Fruit fly (Drosophila melanogaster) whole organism: ENCODE measurements around the gene CG7778.

ENCODE experiments used
- CG8478 ChIP-seq: fragments of >200 bp; optimal IDR thresholded peaks from 2 replicates; lab custom pipeline; 2018; ENCODE audit warnings: inconsistent platforms
- Dll ChIP-seq: fragments of >200 bp; optimal IDR thresholded peaks from 2 replicates; lab custom pipeline; 2017
- EcR ChIP-seq, 2 experiments: fragments of >200 bp; optimal IDR thresholded peaks; 2 replicates each; lab custom pipeline; 2017; ENCODE audit warnings: missing biosample characterization in 2 of 2, missing genetic modification characterization in 2 of 2, missing genetic modification reagents in 2 of 2
- pan ChIP-seq: fragments of >200 bp; optimal IDR thresholded peaks from 2 replicates; lab custom pipeline; 2017
- psq ChIP-seq: fragments of >200 bp; optimal IDR thresholded peaks from 2 replicates; lab custom pipeline; 2017
- usp ChIP-seq: fragments of >200 bp; optimal IDR thresholded peaks from 2 replicates; lab custom pipeline; 2017; ENCODE audit warnings: missing biosample characterization, missing genetic modification characterization, mixed read lengths

The CG7778 gene

DNA sequence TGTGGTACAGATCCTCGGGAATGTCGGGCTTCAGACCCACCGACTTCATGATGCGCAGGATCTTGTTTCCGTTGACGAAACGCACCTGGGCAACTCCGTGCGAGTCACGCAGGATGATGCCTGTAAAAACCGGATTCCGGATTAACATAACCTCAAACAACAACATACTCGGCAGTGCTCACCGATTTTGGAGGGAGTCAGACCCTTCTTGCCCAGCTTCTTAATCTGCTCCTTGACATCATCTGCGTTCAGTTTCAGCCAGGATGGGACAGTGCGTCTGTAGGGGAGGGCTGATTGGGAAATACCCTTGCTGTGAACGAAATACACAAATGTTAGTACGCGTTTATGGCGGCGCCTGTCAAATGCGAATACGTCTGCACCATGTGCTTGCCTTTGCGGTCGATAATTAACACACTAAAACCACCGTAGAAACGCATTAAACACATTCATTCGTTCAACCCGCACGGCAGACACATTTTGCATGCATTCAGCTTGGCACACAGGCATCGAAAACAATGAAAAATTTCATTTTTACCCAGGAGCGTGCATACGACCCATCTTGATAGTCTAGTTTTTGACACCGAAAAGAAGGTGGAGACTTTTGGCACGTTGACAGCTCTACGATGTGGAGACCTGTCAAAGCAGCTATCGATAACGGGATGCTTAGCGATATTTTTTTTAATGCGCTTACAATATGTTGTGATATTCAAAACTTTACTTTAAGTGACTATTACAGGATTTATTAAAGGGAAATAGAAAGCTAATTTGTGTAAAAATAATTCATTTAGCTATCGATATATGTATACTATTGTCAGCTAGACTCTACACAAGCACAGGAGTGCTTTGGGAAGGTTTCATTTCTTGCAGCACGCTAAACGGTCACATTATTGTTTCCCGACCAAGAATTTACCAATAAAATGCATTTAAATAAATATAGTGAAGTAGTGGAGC lies 17.9 kb downstream of the CG7778 start, which contains the start of the genes RpS13 and CSN8:
Gene RpS13 (minus strand): TSS at position 657 of the 951 bp plus-strand sequence.
Gene CSN8 (plus strand): TSS at position 850 of the 951 bp plus-strand sequence.
- no peak for TF ChIP-seq pan (lab: Kevin White, UChicago)
- no peak for TF ChIP-seq psq (lab: Kevin White, UChicago)
- no peak for TF ChIP-seq EcR (GFP tag; optimal IDR thresholded peaks at IDR 0.05; lab: Kevin White, UChicago)
- no peak for TF ChIP-seq CG8478 (lab: Kevin White, UChicago)
- no peak for TF ChIP-seq Dll (lab: Kevin White, UChicago)
- no peak for TF ChIP-seq usp (GFP tag; lab: Kevin White, UChicago)

- TF ChIP-seq usp (GFP tag; lab: Kevin White, UChicago) (no peak), pan (lab: Kevin White, UChicago) (no peak), EcR (GFP tag; optimal IDR thresholded peaks at IDR 0.05; lab: Kevin White, UChicago) (no peak), CG8478 (lab: Kevin White, UChicago) (no peak), Dll (lab: Kevin White, UChicago) (no peak), psq (lab: Kevin White, UChicago) (no peak)
Observed at dm6 chr2L:8365701-8366643, 19.6 kb downstream of the CG7778 start, which contains the start of gene Pp2A-29B. TSS of gene Pp2A-29B (plus strand) at chr2L:8366038.

dm6 chr2L:8370364-8371326 lies 24.2 kb downstream of the CG7778 start, which contains the start of gene CG17292:
TSS of gene CG17292 (plus strand) at chr2L:8370454.
- TF ChIP-seq usp (GFP tag; lab: Kevin White, UChicago) = no peak
- no peak for TF ChIP-seq Dll (lab: Kevin White, UChicago)
- no peak for TF ChIP-seq EcR (GFP tag; optimal IDR thresholded peaks at IDR 0.05; lab: Kevin White, UChicago)
- TF ChIP-seq psq (lab: Kevin White, UChicago) = no peak
- TF ChIP-seq CG8478 (lab: Kevin White, UChicago) = no peak
- TF ChIP-seq pan (lab: Kevin White, UChicago) = no peak

DNA sequence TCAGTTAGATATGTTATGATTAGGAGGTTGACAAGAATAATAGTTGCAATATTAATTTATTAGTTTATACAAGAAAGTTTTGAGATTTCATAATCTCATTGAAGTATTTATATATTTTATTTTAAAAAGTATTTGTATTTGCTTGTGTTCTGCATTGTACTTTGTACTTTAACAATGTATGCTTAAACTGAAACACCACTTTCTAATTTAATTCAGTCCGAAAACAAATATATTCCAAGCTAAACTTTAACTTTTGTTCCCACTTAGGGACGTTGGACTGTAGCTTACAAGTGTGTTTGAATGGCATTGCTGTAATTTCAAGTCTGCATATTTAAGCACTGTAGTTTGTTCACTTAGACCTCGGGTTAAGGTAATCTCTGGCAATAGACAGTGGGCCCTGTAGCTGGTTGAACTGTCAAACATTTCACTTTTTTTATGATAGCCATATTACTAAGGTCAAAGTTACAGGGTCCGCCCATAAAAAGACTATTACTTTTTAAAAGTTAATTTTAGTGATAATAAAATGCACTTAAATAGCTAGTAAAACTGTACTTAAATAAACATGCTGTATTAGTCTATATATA lies 25.0 kb downstream of the CG7778 start:
- no peak for TF ChIP-seq Dll (lab: Kevin White, UChicago)
- no peak for TF ChIP-seq usp (GFP tag; lab: Kevin White, UChicago)
- TF ChIP-seq pan (lab: Kevin White, UChicago) = no peak
- no peak for TF ChIP-seq EcR (GFP tag; optimal IDR thresholded peaks at IDR 0.05; lab: Kevin White, UChicago)
- no peak for TF ChIP-seq CG8478 (lab: Kevin White, UChicago)
- TF ChIP-seq psq (lab: Kevin White, UChicago) = no peak

DNA sequence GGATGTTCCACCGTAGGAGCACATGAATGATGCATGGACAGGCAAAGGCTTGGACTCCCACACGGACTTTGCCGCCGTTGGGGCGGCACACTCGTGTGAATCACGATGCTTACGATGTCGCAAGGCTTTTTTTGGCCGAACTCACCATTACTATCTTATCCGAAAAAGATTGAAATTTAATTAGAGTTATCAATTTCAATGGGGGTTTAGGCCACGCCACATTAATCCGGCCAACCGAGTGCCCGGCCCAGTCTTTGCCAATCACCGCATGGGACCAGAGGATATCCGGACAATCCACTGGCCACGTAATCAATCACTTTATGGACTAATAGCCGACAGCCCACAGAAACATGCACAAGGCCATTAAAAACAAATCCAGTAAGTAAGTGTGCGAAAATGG lies 25.8 kb downstream of the CG7778 start:
- TF ChIP-seq CG8478 (lab: Kevin White, UChicago) (no peak), EcR (GFP tag; optimal IDR thresholded peaks at IDR 0.05; lab: Kevin White, UChicago) (no peak), usp (GFP tag; lab: Kevin White, UChicago) (no peak), pan (lab: Kevin White, UChicago) (no peak), Dll (lab: Kevin White, UChicago) (no peak), psq (lab: Kevin White, UChicago) (no peak)

- TF ChIP-seq usp (GFP tag; lab: Kevin White, UChicago) (no peak), CG8478 (lab: Kevin White, UChicago) (no peak), Dll (lab: Kevin White, UChicago) (no peak), psq (lab: Kevin White, UChicago) (no peak), EcR (GFP tag; optimal IDR thresholded peaks at IDR 0.05; lab: Kevin White, UChicago) (no peak), pan (lab: Kevin White, UChicago) (no peak)
Observed at dm6 chr2L:8374235-8374634, 27.8 kb downstream of the CG7778 start, which contains the start of gene Wdr82. TSS of gene Wdr82 (plus strand) at chr2L:8374461.

DNA sequence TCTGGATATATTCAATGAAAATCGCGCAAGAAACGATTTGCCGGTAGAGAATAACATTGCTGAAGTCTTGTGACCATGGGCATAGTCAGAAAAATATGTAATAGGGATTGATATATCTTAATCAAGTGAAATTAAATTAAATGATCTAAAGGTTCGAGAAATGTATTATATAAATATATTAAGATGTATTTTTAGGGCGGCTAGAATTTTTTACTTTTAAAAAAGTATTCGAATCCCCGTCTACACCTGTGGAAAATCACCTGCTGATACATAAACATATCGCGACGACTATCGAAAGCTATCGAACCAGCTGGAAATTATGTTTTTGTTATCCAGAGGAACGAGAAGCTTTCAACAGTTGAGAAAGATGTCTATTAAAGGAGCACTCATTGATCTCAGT lies 30.3 kb downstream of the CG7778 start, which contains the start of the genes CG13390 and CG17294:
Gene CG13390 (minus strand): TSS at position 81 of the 400 bp plus-strand sequence.
Gene CG17294 (plus strand): TSS at position 319 of the 400 bp plus-strand sequence.
- TF ChIP-seq Dll (lab: Kevin White, UChicago) = no peak
- no peak for TF ChIP-seq pan (lab: Kevin White, UChicago)

DNA sequence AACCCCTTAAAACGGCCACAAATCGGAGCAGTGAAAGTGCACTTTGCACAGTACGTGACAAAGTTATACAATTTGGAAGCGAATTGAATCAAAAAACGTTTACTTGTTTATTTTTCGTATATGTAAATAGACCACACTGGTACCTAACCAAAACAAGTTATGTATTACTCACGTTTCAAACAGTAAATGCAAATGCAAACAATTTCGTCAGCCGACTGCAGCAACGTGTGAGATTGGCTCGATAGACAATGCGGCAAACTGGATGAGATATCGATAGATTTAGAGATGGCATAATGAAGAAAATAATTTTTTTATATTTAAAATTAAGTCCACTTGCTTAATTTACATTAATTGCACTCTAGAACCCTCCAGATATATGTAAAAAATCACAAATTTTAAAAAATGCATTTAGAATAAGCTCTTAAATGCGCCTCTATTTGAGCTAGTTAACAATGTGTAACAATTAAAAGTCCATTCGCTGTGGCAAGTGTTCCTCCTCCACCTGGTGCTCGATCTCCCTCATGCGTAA lies 35.2 kb downstream of the CG7778 start, which contains the start of gene AlaRS:
Gene AlaRS (minus strand): TSS at position 257 of the 529 bp plus-strand sequence.
- TF ChIP-seq EcR (GFP tag; optimal IDR thresholded peaks at IDR 0.05; lab: Kevin White, UChicago) (no peak), CG8478 (lab: Kevin White, UChicago) (no peak), usp (GFP tag; lab: Kevin White, UChicago) (no peak), Dll (lab: Kevin White, UChicago) (no peak), pan (lab: Kevin White, UChicago) (no peak), psq (lab: Kevin White, UChicago) (no peak)

dm6 chr2L:8382646-8383045 lies 36.2 kb downstream of the CG7778 start, which contains the start of the genes CG13392 and Rcd4:
TSS of gene CG13392 (minus strand) at chr2L:8382807.
TSS of gene Rcd4 (plus strand) at chr2L:8382861.
- TF ChIP-seq EcR (GFP tag; optimal IDR thresholded peaks at IDR 0.05; lab: Kevin White, UChicago) (no peak), CG8478 (lab: Kevin White, UChicago) (no peak), Dll (lab: Kevin White, UChicago) (no peak), pan (lab: Kevin White, UChicago) (no peak), psq (lab: Kevin White, UChicago) (no peak), usp (GFP tag; lab: Kevin White, UChicago) (no peak)
